Worm (Caenorhabditis elegans) whole organism, L2 larva: ENCODE results near the gene Y111B2A.2.

ENCODE experiments used
- C34F6.9 ChIP-seq: fragments of 150-350 bp; optimal IDR thresholded peaks from 2 replicates; lab custom pipeline; 2014; ENCODE audit warnings: missing biosample characterization, missing genetic modification characterization
- F13H6.1 ChIP-seq: sonication (generic microtip); optimal IDR thresholded peaks from 2 replicates; lab custom pipeline; 2016; ENCODE audit warnings: missing genetic modification characterization, missing compliant biosample characterization
- R02D3.7 ChIP-seq: fragments of 150-350 bp; optimal IDR thresholded peaks from 2 replicates; lab custom pipeline; 2014; ENCODE audit warnings: missing biosample characterization, missing genetic modification characterization
- Y55F3AM.14 ChIP-seq: fragments of 200-800 bp; sonication (Bioruptor generic); optimal IDR thresholded peaks from 2 replicates; lab custom pipeline; 2018; ENCODE audit warnings: mild to moderate bottlenecking, missing genetic modification characterization, missing compliant biosample characterization
- ZK546.5 ChIP-seq: sonication (generic microtip); optimal IDR thresholded peaks from 2 replicates; lab custom pipeline; 2017; ENCODE audit warnings: missing biosample characterization, missing genetic modification characterization
- alr-1 ChIP-seq: fragments of 150-350 bp; optimal IDR thresholded peaks from 2 replicates; lab custom pipeline; 2014; ENCODE audit warnings: missing biosample characterization, missing genetic modification characterization
- aly-2 ChIP-seq: fragments of 150-350 bp; optimal IDR thresholded peaks from 2 replicates; lab custom pipeline; 2014; ENCODE audit warnings: missing biosample characterization, missing genetic modification characterization
- ama-1 ChIP-seq: fragments of 150-350 bp; optimal IDR thresholded peaks from 2 replicates; lab custom pipeline; 2018; ENCODE audit warnings: inconsistent platforms
- blmp-1 ChIP-seq: sonication (generic microtip); optimal IDR thresholded peaks from 2 replicates; lab custom pipeline; 2017; ENCODE audit warnings: missing genetic modification characterization, mild to moderate bottlenecking, missing compliant biosample characterization, antibody characterized with exemption, moderate library complexity; ENCODE audit not compliant: insufficient read depth
- ceh-16 ChIP-seq: fragments of 150-350 bp; optimal IDR thresholded peaks from 2 replicates; lab custom pipeline; 2014; ENCODE audit warnings: missing biosample characterization, missing genetic modification characterization
- ceh-82 ChIP-seq: fragments of 150-350 bp; optimal IDR thresholded peaks from 2 replicates; lab custom pipeline; 2014; ENCODE audit warnings: missing biosample characterization, missing genetic modification characterization
- crh-2 ChIP-seq: sonication (generic microtip); optimal IDR thresholded peaks from 2 replicates; lab custom pipeline; 2017; ENCODE audit warnings: missing biosample characterization, missing genetic modification characterization
- dmd-4 ChIP-seq: sonication (generic microtip); optimal IDR thresholded peaks from 2 replicates; lab custom pipeline; 2017; ENCODE audit warnings: missing biosample characterization, missing genetic modification characterization
- egl-27 ChIP-seq: sonication (generic microtip); optimal IDR thresholded peaks from 3 replicates; lab custom pipeline; 2017; ENCODE audit warnings: missing biosample characterization, missing genetic modification reagents, missing genetic modification characterization
- elt-1 ChIP-seq: fragments of 150-350 bp; optimal IDR thresholded peaks from 2 replicates; lab custom pipeline; 2014; ENCODE audit warnings: missing biosample characterization, missing genetic modification characterization
- elt-3 ChIP-seq: sonication (generic microtip); optimal IDR thresholded peaks from 2 replicates; lab custom pipeline; 2017; ENCODE audit warnings: missing biosample characterization, missing genetic modification characterization
- fos-1 ChIP-seq: fragments of 150-350 bp; optimal IDR thresholded peaks from 2 replicates; lab custom pipeline; 2014; ENCODE audit warnings: missing biosample characterization, missing genetic modification characterization
- gmeb-1 ChIP-seq: fragments of 150-350 bp; optimal IDR thresholded peaks from 2 replicates; lab custom pipeline; 2014; ENCODE audit warnings: missing biosample characterization, missing genetic modification characterization
- lin-11 ChIP-seq: fragments of 150-350 bp; sonication (generic microtip); optimal IDR thresholded peaks from 2 replicates; lab custom pipeline; 2014; ENCODE audit warnings: missing biosample characterization, missing genetic modification characterization, inconsistent platforms, mixed read lengths
- lin-13 ChIP-seq: fragments of 150-350 bp; optimal IDR thresholded peaks from 2 replicates; lab custom pipeline; 2014; ENCODE audit warnings: missing biosample characterization, missing genetic modification reagents, missing genetic modification characterization
- lin-39 ChIP-seq: fragments of 150-350 bp; optimal IDR thresholded peaks from 2 replicates; lab custom pipeline; 2014; ENCODE audit warnings: missing biosample characterization, missing genetic modification reagents, missing genetic modification characterization
- lsy-2 ChIP-seq, 2 experiments: fragments of 150-350 bp in 1 of 2; sonication (generic microtip) in 1 of 2; optimal IDR thresholded peaks; 2 replicates each; lab custom pipeline; 2014 to 2017; ENCODE audit warnings: missing biosample characterization in 2 of 2, missing genetic modification characterization in 2 of 2
- mab-5 ChIP-seq: fragments of 150-350 bp; optimal IDR thresholded peaks from 2 replicates; lab custom pipeline; 2014; ENCODE audit warnings: missing biosample characterization, missing genetic modification characterization
- mbf-1 ChIP-seq: sonication (generic microtip); optimal IDR thresholded peaks from 2 replicates; lab custom pipeline; 2017; ENCODE audit warnings: missing biosample characterization, missing genetic modification characterization
- mdl-1 ChIP-seq, 2 experiments: fragments of 150-350 bp in 1 of 2; sonication (generic microtip) in 1 of 2; optimal IDR thresholded peaks; 2 replicates each; lab custom pipeline; 2017; ENCODE audit warnings: missing biosample characterization in 2 of 2, missing genetic modification characterization in 2 of 2
- nhr-10 ChIP-seq: sonication (generic microtip); optimal IDR thresholded peaks from 2 replicates; lab custom pipeline; 2017; ENCODE audit warnings: missing biosample characterization, missing genetic modification characterization
- nhr-11 ChIP-seq: fragments of 150-350 bp; optimal IDR thresholded peaks from 2 replicates; lab custom pipeline; 2014; ENCODE audit warnings: missing biosample characterization, missing genetic modification characterization
- nhr-12 ChIP-seq: fragments of 150-350 bp; optimal IDR thresholded peaks from 2 replicates; lab custom pipeline; 2014; ENCODE audit warnings: missing biosample characterization, missing genetic modification characterization
- nhr-129 ChIP-seq: fragments of 150-350 bp; optimal IDR thresholded peaks from 2 replicates; lab custom pipeline; 2014; ENCODE audit warnings: missing biosample characterization, missing genetic modification characterization
- nhr-21 ChIP-seq: fragments of 150-350 bp; optimal IDR thresholded peaks from 2 replicates; lab custom pipeline; 2014; ENCODE audit warnings: missing biosample characterization, missing genetic modification characterization
- nhr-23 ChIP-seq: fragments of 150-350 bp; optimal IDR thresholded peaks from 2 replicates; lab custom pipeline; 2014; ENCODE audit warnings: missing biosample characterization, missing genetic modification reagents, missing genetic modification characterization
- nhr-237 ChIP-seq: fragments of 150-350 bp; optimal IDR thresholded peaks from 2 replicates; lab custom pipeline; 2014; ENCODE audit warnings: missing biosample characterization, missing genetic modification characterization
- nhr-25 ChIP-seq: fragments of 150-350 bp; sonication (generic microtip); optimal IDR thresholded peaks from 3 replicates; lab custom pipeline; 2014; ENCODE audit warnings: missing biosample characterization, missing genetic modification characterization
- nhr-6 ChIP-seq: fragments of 150-350 bp; optimal IDR thresholded peaks from 2 replicates; lab custom pipeline; 2014; ENCODE audit warnings: missing biosample characterization, missing genetic modification characterization
- nhr-77 ChIP-seq: fragments of 150-350 bp; optimal IDR thresholded peaks from 2 replicates; lab custom pipeline; 2014; ENCODE audit warnings: missing biosample characterization, missing genetic modification characterization
- peb-1 ChIP-seq: fragments of 150-350 bp; optimal IDR thresholded peaks from 2 replicates; lab custom pipeline; 2014; ENCODE audit warnings: missing biosample characterization, missing genetic modification characterization
- sem-4 ChIP-seq: fragments of 150-350 bp; optimal IDR thresholded peaks from 2 replicates; lab custom pipeline; 2014; ENCODE audit warnings: missing biosample characterization, missing genetic modification reagents, missing genetic modification characterization
- skn-1 ChIP-seq: sonication (generic microtip); optimal IDR thresholded peaks from 2 replicates; lab custom pipeline; 2017; ENCODE audit warnings: missing biosample characterization, missing genetic modification characterization
- sma-3 ChIP-seq: sonication (generic microtip); optimal IDR thresholded peaks from 2 replicates; lab custom pipeline; 2016; ENCODE audit warnings: missing genetic modification reagents, missing genetic modification characterization, missing compliant biosample characterization
- sma-9 ChIP-seq, 2 experiments: fragments of 150-350 bp in 1 of 2; sonication (generic microtip) in 1 of 2; optimal IDR thresholded peaks; 2 replicates each; lab custom pipeline; 2014 to 2016; ENCODE audit warnings: missing genetic modification characterization in 2 of 2, mild to moderate bottlenecking in 1 of 2, missing biosample characterization in 1 of 2, missing compliant biosample characterization in 1 of 2, missing genetic modification reagents in 1 of 2, moderate library complexity in 1 of 2
- snpc-4 ChIP-seq: fragments of 150-350 bp; optimal IDR thresholded peaks from 2 replicates; lab custom pipeline; 2014; ENCODE audit warnings: missing biosample characterization, missing genetic modification characterization
- unc-39 ChIP-seq: fragments of 150-350 bp; optimal IDR thresholded peaks from 2 replicates; lab custom pipeline; 2014; ENCODE audit warnings: missing biosample characterization, missing genetic modification characterization
- unc-55 ChIP-seq: fragments of 150-350 bp; sonication (generic microtip); optimal IDR thresholded peaks from 3 replicates; lab custom pipeline; 2014; ENCODE audit warnings: missing biosample characterization, missing genetic modification reagents, missing genetic modification characterization
- unc-62 ChIP-seq: fragments of 150-350 bp; optimal IDR thresholded peaks from 2 replicates; lab custom pipeline; 2014; ENCODE audit warnings: missing biosample characterization, missing genetic modification reagents, missing genetic modification characterization
- zag-1 ChIP-seq: fragments of 150-350 bp; optimal IDR thresholded peaks from 2 replicates; lab custom pipeline; 2014; ENCODE audit warnings: missing biosample characterization, missing genetic modification characterization
- ztf-1 ChIP-seq: fragments of 200-800 bp; sonication (Bioruptor generic); conservative IDR thresholded peaks from 2 replicates; pipeline ENCODE4 v1.3.6; 2022; ENCODE audit warnings: missing genetic modification characterization, missing compliant biosample characterization
- ztf-11 ChIP-seq: sonication (generic microtip); optimal IDR thresholded peaks from 2 replicates; lab custom pipeline; 2017; ENCODE audit warnings: missing biosample characterization, missing genetic modification characterization
- ztf-4 ChIP-seq: fragments of 150-350 bp; optimal IDR thresholded peaks from 2 replicates; lab custom pipeline; 2014; ENCODE audit warnings: missing biosample characterization, missing genetic modification characterization

Y111B2A.2 gene

DNA sequence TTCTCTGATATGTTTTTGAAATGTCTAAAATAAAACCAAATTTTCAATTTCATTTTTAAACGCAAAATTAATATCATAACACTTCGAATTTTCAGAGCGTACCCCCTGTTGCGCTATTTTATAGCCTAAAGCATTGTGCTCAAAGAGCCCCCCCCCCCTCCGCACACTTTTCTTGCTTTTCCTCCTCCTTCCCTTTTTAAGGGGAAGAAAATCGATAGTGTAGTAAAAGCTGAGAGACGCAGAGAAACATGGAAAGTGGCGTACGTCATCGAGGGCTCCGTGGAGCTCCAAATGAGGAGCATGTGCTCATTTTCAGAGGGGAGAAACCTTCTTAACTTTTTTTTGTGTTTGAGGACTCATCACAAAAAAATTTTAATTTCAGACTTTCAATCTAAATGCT is 23.4 kb upstream of the Y111B2A.2 start, which contains the start of gene cccp-1:
cccp-1 (plus strand) TSS at position 377 of the 400 bp plus-strand sequence.
- TF ChIP-seq ztf-4 (tag; lab: Kevin White, UChicago) (no peak), ceh-82 (no peak), nhr-23 (tag; lab: Kevin White, UChicago) (no peak), nhr-6 (tag; lab: Kevin White, UChicago) (no peak), Y55F3AM.14 (no peak), unc-62 (no peak), lsy-2 (tag; optimal IDR thresholded peaks at IDR 0.05; lab: Kevin White, UChicago) (peak in 1 of 2 experiments; percentile 53), nhr-25 (tag; lab: Kevin White, UChicago) (no peak), elt-1 (tag; lab: Kevin White, UChicago) (no peak), C34F6.9 (tag; lab: Kevin White, UChicago) (peak; percentile 67), aly-2 (tag; lab: Kevin White, UChicago) (no peak), nhr-12 (tag; lab: Kevin White, UChicago) (no peak), dmd-4 (no peak), R02D3.7 (tag; lab: Kevin White, UChicago) (no peak), zag-1 (peak; percentile 48), crh-2 (peak; percentile 48), gmeb-1 (tag; lab: Kevin White, UChicago) (no peak), alr-1 (tag; lab: Kevin White, UChicago) (no peak), mdl-1 (tag; optimal IDR thresholded peaks at IDR 0.05; lab: Kevin White, UChicago) (peak in 1 of 2 experiments; percentile 54), lin-13 (GFP tag; lab: Kevin White, UChicago) (no peak), fos-1 (tag; lab: Kevin White, UChicago) (peak; percentile 13), snpc-4 (tag; lab: Kevin White, UChicago) (no peak), nhr-11 (no peak), nhr-10 (no peak), nhr-21 (no peak), lin-39 (tag; lab: Kevin White, UChicago) (no peak), nhr-129 (peak; percentile 33), sma-3 (GFP tag; lab: Kevin White, UChicago) (no peak), egl-27 (tag; lab: Kevin White, UChicago) (no peak), ama-1 (no peak), sma-9 (GFP tag; optimal IDR thresholded peaks at IDR 0.05; lab: Kevin White, UChicago) (no peak), sma-9 (tag; optimal IDR thresholded peaks at IDR 0.05; lab: Kevin White, UChicago) (no peak), ztf-1 (GFP tag; lab: Robert Waterston, UW) (no peak), sem-4 (tag; lab: Kevin White, UChicago) (no peak), peb-1 (no peak), unc-39 (tag; lab: Kevin White, UChicago) (no peak), ztf-11 (no peak), skn-1 (tag; lab: Kevin White, UChicago) (no peak), blmp-1 (tag; lab: Kevin White, UChicago) (no peak), mab-5 (tag; lab: Kevin White, UChicago) (peak; percentile 2), F13H6.1 (tag; lab: Kevin White, UChicago) (no peak), mbf-1 (tag; lab: Kevin White, UChicago) (no peak), ZK546.5 (tag; lab: Kevin White, UChicago) (no peak), nhr-77 (tag; lab: Kevin White, UChicago) (no peak), nhr-237 (tag; lab: Kevin White, UChicago) (no peak), unc-55 (GFP tag; lab: Kevin White, UChicago) (peak; percentile 75), ceh-16 (tag; lab: Kevin White, UChicago) (no peak), elt-3 (tag; lab: Kevin White, UChicago) (no peak), lin-11 (peak; percentile 12)
